Worm (Caenorhabditis elegans) whole organism, young adult: ENCODE data around the gene srt-74.

Source experiments
- B0019.2 ChIP-seq: fragments of 200-800 bp; sonication (Bioruptor generic); conservative IDR thresholded peaks from 2 replicates; pipeline ENCODE4 v1.3.6; 2022; ENCODE audit warnings: missing genetic modification reagents, missing genetic modification characterization, missing compliant biosample characterization
- F10E7.11 ChIP-seq: sonication (generic microtip); optimal IDR thresholded peaks from 2 replicates; lab custom pipeline; 2017; ENCODE audit warnings: mild to moderate bottlenecking, missing genetic modification characterization, moderate library complexity, missing compliant biosample characterization
- F22D6.2 ChIP-seq: sonication (generic microtip); optimal IDR thresholded peaks from 2 replicates; lab custom pipeline; 2016; ENCODE audit warnings: mild to moderate bottlenecking, missing genetic modification characterization, missing compliant biosample characterization
- F52B5.7 ChIP-seq: sonication (generic microtip); optimal IDR thresholded peaks from 2 replicates; lab custom pipeline; 2016; ENCODE audit warnings: mild to moderate bottlenecking, missing genetic modification characterization, missing compliant biosample characterization
- K12H6.12 ChIP-seq: fragments of 200-800 bp; sonication (Bioruptor generic); optimal IDR thresholded peaks from 2 replicates; lab custom pipeline; 2018; ENCODE audit warnings: mild to moderate bottlenecking, missing genetic modification characterization, missing compliant biosample characterization
- T07F8.4 ChIP-seq: sonication (generic microtip); optimal IDR thresholded peaks from 2 replicates; lab custom pipeline; 2016; ENCODE audit warnings: mild to moderate bottlenecking, missing genetic modification characterization, moderate library complexity, missing compliant biosample characterization
- Y53F4B.3 ChIP-seq: fragments of 200-800 bp; sonication (Bioruptor generic); IDR thresholded peaks from 2 replicates; pipeline ENCODE4 v1.3.6; 2022; ENCODE audit warnings: missing genetic modification reagents, missing genetic modification characterization, missing compliant biosample characterization
- Y67H2A.10 ChIP-seq: fragments of 200-800 bp; sonication (Bioruptor generic); conservative IDR thresholded peaks from 2 replicates; pipeline ENCODE4 v1.3.6; 2022; ENCODE audit warnings: missing genetic modification reagents, missing genetic modification characterization, missing compliant biosample characterization
- atf-7 ChIP-seq: sonication (generic microtip); optimal IDR thresholded peaks from 2 replicates; lab custom pipeline; 2017; ENCODE audit warnings: mild to moderate bottlenecking, missing genetic modification characterization, missing compliant biosample characterization
- attf-3 ChIP-seq: fragments of 200-800 bp; sonication (Bioruptor generic); conservative IDR thresholded peaks from 2 replicates; pipeline ENCODE4 v1.3.6; 2022; ENCODE audit warnings: missing genetic modification reagents, missing genetic modification characterization, missing compliant biosample characterization
- bed-1 ChIP-seq: fragments of 200-800 bp; sonication (Bioruptor generic); IDR thresholded peaks from 2 replicates; pipeline ENCODE4 v1.3.6; 2022; ENCODE audit warnings: missing genetic modification reagents, missing genetic modification characterization, missing compliant biosample characterization
- bed-2 ChIP-seq: fragments of 200-800 bp; sonication (Bioruptor generic); IDR thresholded peaks from 2 replicates; pipeline ENCODE4 v1.3.6; 2022; ENCODE audit warnings: missing genetic modification reagents, missing genetic modification characterization, missing compliant biosample characterization
- cebp-1 ChIP-seq, 2 experiments: fragments of 200-800 bp in 1 of 2; sonication (Bioruptor generic) in 1 of 2; sonication (generic microtip) in 1 of 2; IDR thresholded peaks in 1 of 2; optimal IDR thresholded peaks in 1 of 2; 2 replicates each; pipeline versions ENCODE4 v1.3.6 to Lab custom; 2017 to 2022; ENCODE audit warnings: missing compliant biosample characterization in 2 of 2, missing genetic modification characterization in 2 of 2, mild to moderate bottlenecking in 1 of 2, missing genetic modification reagents in 1 of 2, moderate library complexity in 1 of 2
- ceh-91 ChIP-seq: fragments of 200-800 bp; sonication (Bioruptor generic); IDR thresholded peaks from 2 replicates; pipeline ENCODE4 v1.3.6; 2022; ENCODE audit warnings: missing genetic modification reagents, missing genetic modification characterization, missing compliant biosample characterization
- dpl-1 ChIP-seq: fragments of 150-350 bp; optimal IDR thresholded peaks from 2 replicates; lab custom pipeline; 2014; ENCODE audit warnings: missing biosample characterization, missing genetic modification reagents, missing genetic modification characterization
- efl-1 ChIP-seq: fragments of 150-350 bp; optimal IDR thresholded peaks from 2 replicates; lab custom pipeline; 2014; ENCODE audit warnings: missing biosample characterization, missing genetic modification reagents, missing genetic modification characterization
- egl-18 ChIP-seq: fragments of 200-800 bp; sonication (Bioruptor generic); IDR thresholded peaks from 2 replicates; pipeline ENCODE4 v1.3.6; 2022; ENCODE audit warnings: missing genetic modification reagents, missing genetic modification characterization, missing compliant biosample characterization
- gei-17 ChIP-seq: fragments of 200-800 bp; sonication (Bioruptor generic); optimal IDR thresholded peaks from 2 replicates; lab custom pipeline; 2018; ENCODE audit warnings: mild to moderate bottlenecking, missing genetic modification characterization, missing compliant biosample characterization
- him-1 ChIP-seq: sonication (generic microtip); optimal IDR thresholded peaks from 2 replicates; lab custom pipeline; 2016; ENCODE audit warnings: missing genotype, missing genetic modification reagents, missing genetic modification characterization, missing compliant biosample characterization
- hmg-20 ChIP-seq: fragments of 200-800 bp; sonication (Bioruptor generic); IDR thresholded peaks from 2 replicates; pipeline ENCODE4 v1.3.6; 2022; ENCODE audit warnings: missing genetic modification reagents, missing genetic modification characterization, missing compliant biosample characterization
- hrde-1 ChIP-seq: sonication (generic microtip); optimal IDR thresholded peaks from 2 replicates; lab custom pipeline; 2016; ENCODE audit warnings: missing genetic modification characterization, mild to moderate bottlenecking, missing compliant biosample characterization, moderate library complexity, missing genotype, missing genetic modification reagents, borderline replicate concordance
- let-607 ChIP-seq, 2 experiments: fragments of 200-800 bp in 1 of 2; sonication (Bioruptor generic) in 1 of 2; sonication (generic microtip) in 1 of 2; optimal IDR thresholded peaks; 2 replicates each; lab custom pipeline; 2016 to 2018; ENCODE audit warnings: mild to moderate bottlenecking in 2 of 2, missing compliant biosample characterization in 2 of 2, missing genetic modification characterization in 2 of 2, moderate library complexity in 2 of 2, missing genotype in 1 of 2
- lin-26 ChIP-seq: fragments of 200-800 bp; sonication (Bioruptor generic); IDR thresholded peaks from 2 replicates; pipeline ENCODE4 v1.3.6; 2022; ENCODE audit warnings: missing genetic modification reagents, missing genetic modification characterization, missing compliant biosample characterization
- lsy-27 ChIP-seq: sonication (generic microtip); optimal IDR thresholded peaks from 2 replicates; lab custom pipeline; 2017; ENCODE audit warnings: missing genetic modification characterization, mild to moderate bottlenecking, missing compliant biosample characterization, antibody characterized with exemption, missing genotype, borderline replicate concordance; ENCODE audit not compliant: insufficient read depth
- madf-6 ChIP-seq: fragments of 200-800 bp; sonication (Bioruptor generic); IDR thresholded peaks from 2 replicates; pipeline ENCODE4 v1.3.6; 2022; ENCODE audit warnings: missing genetic modification reagents, missing genetic modification characterization, missing compliant biosample characterization
- madf-8 ChIP-seq: fragments of 200-800 bp; sonication (Bioruptor generic); conservative IDR thresholded peaks from 2 replicates; pipeline ENCODE4 v1.3.6; 2022; ENCODE audit warnings: missing genetic modification reagents, missing genetic modification characterization, missing compliant biosample characterization
- mcd-1 ChIP-seq: fragments of 200-800 bp; sonication (Bioruptor generic); IDR thresholded peaks from 2 replicates; pipeline ENCODE4 v1.3.6; 2022; ENCODE audit warnings: missing genetic modification reagents, missing genetic modification characterization, missing compliant biosample characterization
- mel-28 ChIP-seq: sonication (generic microtip); optimal IDR thresholded peaks from 2 replicates; lab custom pipeline; 2016; ENCODE audit warnings: borderline replicate concordance, mild to moderate bottlenecking, missing genetic modification characterization, missing compliant biosample characterization
- nfya-1 ChIP-seq: sonication (generic microtip); optimal IDR thresholded peaks from 2 replicates; lab custom pipeline; 2017; ENCODE audit warnings: antibody characterized with exemption, missing compliant biosample characterization, missing genetic modification characterization, borderline replicate concordance; ENCODE audit not compliant: insufficient read depth
- nhr-80 ChIP-seq: sonication (generic microtip); optimal IDR thresholded peaks from 2 replicates; lab custom pipeline; 2016; ENCODE audit warnings: missing genetic modification characterization, missing compliant biosample characterization
- repo-1 ChIP-seq: sonication (generic microtip); optimal IDR thresholded peaks from 2 replicates; lab custom pipeline; 2017; ENCODE audit warnings: mild to moderate bottlenecking, missing genetic modification characterization, missing compliant biosample characterization
- snpc-1.1 ChIP-seq: sonication (generic microtip); optimal IDR thresholded peaks from 2 replicates; lab custom pipeline; 2017; ENCODE audit warnings: missing genetic modification characterization, mild to moderate bottlenecking, missing compliant biosample characterization, antibody characterized with exemption, moderate library complexity, missing genotype, missing genetic modification reagents; ENCODE audit not compliant: insufficient read depth
- snpc-1.3 ChIP-seq: sonication (generic microtip); optimal IDR thresholded peaks from 2 replicates; lab custom pipeline; 2017; ENCODE audit warnings: missing genetic modification characterization, mild to moderate bottlenecking, missing compliant biosample characterization, antibody characterized with exemption, moderate library complexity, missing genotype, missing genetic modification reagents; ENCODE audit not compliant: insufficient read depth
- tbp1 ChIP-seq: fragments of 200-800 bp; sonication (Bioruptor generic); optimal IDR thresholded peaks from 2 replicates; lab custom pipeline; 2018; ENCODE audit warnings: mild to moderate bottlenecking, missing genetic modification characterization, missing compliant biosample characterization
- tbx-9 ChIP-seq: sonication (generic microtip); optimal IDR thresholded peaks from 2 replicates; lab custom pipeline; 2016; ENCODE audit warnings: borderline replicate concordance, missing genetic modification characterization, inconsistent platforms, missing compliant biosample characterization
- unc-62 ChIP-seq: fragments of 150-350 bp; optimal IDR thresholded peaks from 2 replicates; lab custom pipeline; 2014; ENCODE audit warnings: missing biosample characterization, missing genetic modification reagents, missing genetic modification characterization
- ztf-25 ChIP-seq: fragments of 200-800 bp; sonication (Bioruptor generic); IDR thresholded peaks from 2 replicates; pipeline ENCODE4 v1.3.6; 2022; ENCODE audit warnings: missing genetic modification reagents, missing genetic modification characterization, missing compliant biosample characterization
- ztf-28 ChIP-seq: fragments of 200-800 bp; sonication (Bioruptor generic); IDR thresholded peaks from 2 replicates; pipeline ENCODE4 v1.3.6; 2022; ENCODE audit warnings: missing genetic modification reagents, missing genetic modification characterization, missing compliant biosample characterization

Gene srt-74

DNA sequence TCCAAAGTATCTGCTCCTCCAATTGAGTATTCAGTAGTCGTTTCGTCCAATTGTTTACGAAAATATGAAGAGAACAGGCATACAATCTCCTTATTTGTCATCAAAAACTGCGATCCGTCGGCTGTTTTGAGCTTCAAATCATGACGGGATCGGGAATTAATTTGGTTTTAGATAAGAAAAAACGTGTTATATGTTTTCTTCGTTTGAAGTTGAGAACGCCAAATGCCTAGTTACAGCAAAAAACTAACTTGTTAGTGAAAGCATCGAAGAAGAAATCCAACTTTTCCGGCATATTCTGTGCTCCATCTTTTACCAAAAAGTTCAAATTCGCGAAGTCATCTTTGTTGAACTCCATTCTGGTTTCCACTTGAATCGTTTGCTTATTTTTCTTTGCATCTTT lies 7.2 kb upstream of the srt-74 start, which contains the start of gene F14D7.1:
Gene F14D7.1, minus strand, starts transcription at position 101 of the 400 bp plus-strand sequence.
- TF ChIP-seq lsy-27 (no peak), nfya-1 (tag; lab: Kevin White, UChicago) (no peak), hmg-20 (GFP tag; lab: Robert Waterston, UW) (no peak), F22D6.2 (tag; lab: Kevin White, UChicago) (no peak)
- TF ChIP-seq, all 124 proteins: peak for 0

DNA sequence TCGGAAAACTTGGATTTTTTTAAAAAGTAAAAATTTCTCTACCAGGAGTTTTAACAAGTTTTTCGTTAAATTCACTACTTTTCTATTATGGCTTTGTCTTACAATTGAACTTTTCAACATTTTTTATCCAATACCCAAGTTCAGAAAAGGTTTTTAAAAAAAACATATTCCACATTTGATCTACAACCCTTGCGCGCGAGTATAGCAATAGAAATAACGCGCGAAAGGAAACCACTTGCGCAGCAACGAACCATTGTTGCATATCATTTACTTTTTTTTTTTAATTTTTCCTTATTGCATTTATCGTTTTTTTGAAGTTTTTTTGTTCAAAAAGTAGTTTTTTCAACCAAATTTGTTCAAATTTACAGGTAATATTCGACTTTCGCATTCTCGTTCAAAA lies 3.7 kb upstream of the srt-74 start, which contains the start of gene F40G12.11:
Gene F40G12.11, plus strand, starts transcription at position 369 of the 400 bp plus-strand sequence.
- TF ChIP-seq snpc-1.1 (tag; lab: Kevin White, UChicago): no peak
- 0 out of 2 replicates have a peak, but pooled peaks have one; percentile 18 for TF ChIP-seq madf-8 (GFP tag; lab: Robert Waterston, UW)
- no peak for TF ChIP-seq repo-1 (tag; lab: Kevin White, UChicago)
- TF ChIP-seq ztf-25: no peak
- no peak for TF ChIP-seq nhr-80 (tag; lab: Kevin White, UChicago)
- TF ChIP-seq tbx-9: no peak
- no peak for TF ChIP-seq atf-7 (tag; lab: Kevin White, UChicago)
- no peak for TF ChIP-seq bed-1 (GFP tag; lab: Robert Waterston, UW)
- no peak for TF ChIP-seq Y53F4B.3
- TF ChIP-seq hrde-1: no peak
- peak; percentile 52; the same call in 1 of the 2 replicates for TF ChIP-seq madf-6 (GFP tag; lab: Robert Waterston, UW)
- TF ChIP-seq lin-26 (GFP tag; lab: Robert Waterston, UW): no peak
- TF ChIP-seq ztf-28: no peak
- peak; percentile 34 for TF ChIP-seq dpl-1 (GFP tag; lab: Kevin White, UChicago)
- TF ChIP-seq efl-1 (GFP tag; lab: Kevin White, UChicago): peak; percentile 78
- TF ChIP-seq Y67H2A.10 (GFP tag; lab: Robert Waterston, UW): no peak
- TF ChIP-seq, all 124 proteins: peak for 4

DNA sequence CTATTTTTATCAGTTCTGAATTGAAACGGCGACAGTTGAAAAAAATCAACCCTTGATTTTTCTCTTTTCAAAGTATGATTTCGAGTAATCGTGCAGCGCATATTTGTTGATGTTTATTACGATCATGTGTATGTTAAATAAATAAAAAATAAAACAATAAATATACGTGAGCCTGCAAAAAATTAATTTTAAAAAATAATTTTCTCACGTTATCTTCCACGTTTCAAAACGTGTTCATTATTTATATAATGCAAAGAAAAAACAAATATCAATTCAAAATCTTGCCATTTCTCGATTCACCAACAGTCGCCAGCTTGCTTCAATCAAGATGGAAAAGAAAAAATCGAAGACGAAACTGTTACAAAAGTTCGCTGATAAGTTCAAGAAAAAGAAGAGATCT lies 1.1 kb upstream of the srt-74 start, which contains the start of gene F40G12.10:
Gene F40G12.10, plus strand, starts transcription at position 301 of the 400 bp plus-strand sequence.
- no peak for TF ChIP-seq hmg-20 (GFP tag; lab: Robert Waterston, UW)
- no peak for TF ChIP-seq egl-18 (GFP tag; lab: Robert Waterston, UW)
- TF ChIP-seq attf-3: no peak
- no peak for TF ChIP-seq let-607 (tag; optimal IDR thresholded peaks at IDR 0.05; lab: Kevin White, UChicago)
- no peak for TF ChIP-seq atf-7 (tag; lab: Kevin White, UChicago)
- no peak for TF ChIP-seq F10E7.11 (tag; lab: Kevin White, UChicago)
- no peak for TF ChIP-seq K12H6.12 (tag; lab: Kevin White, UChicago)
- TF ChIP-seq hrde-1: no peak
- no peak for TF ChIP-seq gei-17 (GFP tag; lab: Kevin White, UChicago)
- no peak for TF ChIP-seq B0019.2 (GFP tag; lab: Robert Waterston, UW)
- no peak for TF ChIP-seq F52B5.7 (tag; lab: Kevin White, UChicago)
- no peak for TF ChIP-seq mel-28
- TF ChIP-seq unc-62: no peak
- no peak for TF ChIP-seq T07F8.4 (tag; lab: Kevin White, UChicago)
- TF ChIP-seq ceh-91: no peak
- TF ChIP-seq mcd-1 (GFP tag; lab: Robert Waterston, UW): no peak
- TF ChIP-seq bed-2 (GFP tag; lab: Robert Waterston, UW): no peak

DNA sequence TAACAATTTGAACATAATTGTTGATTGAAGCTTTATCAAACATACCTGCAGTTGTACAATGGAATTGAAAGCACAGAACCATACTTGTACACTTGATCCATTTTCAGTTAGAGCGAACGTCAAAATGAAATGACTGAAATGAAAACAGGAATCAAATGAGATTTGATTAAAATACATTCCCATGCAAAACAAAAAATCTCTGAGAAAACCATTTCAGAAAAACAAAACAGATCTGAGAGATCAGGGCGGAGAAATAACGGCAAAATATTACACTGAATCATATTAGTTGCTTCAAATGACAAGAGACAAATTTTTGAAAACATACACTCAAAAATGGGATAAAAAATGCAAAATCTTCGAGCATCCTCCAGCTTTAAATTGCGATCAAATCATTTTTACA lies 2.3 kb downstream of the srt-74 start, which contains the start of gene srt-33:
Gene srt-33, minus strand, starts transcription at position 101 of the 400 bp plus-strand sequence.
- TF ChIP-seq cebp-1 (GFP tag; IDR thresholded peaks at IDR 0.05; lab: Robert Waterston, UW) (no peak), cebp-1 (tag; optimal IDR thresholded peaks at IDR 0.05; lab: Kevin White, UChicago) (no peak), him-1 (no peak), tbp1 (no peak), snpc-1.3 (tag; lab: Kevin White, UChicago) (no peak)
